Worm (Caenorhabditis elegans) whole organism, L4 larva: ENCODE results near the gene faxc-1.

ENCODE experiments used
- F26F4.8 ChIP-seq: fragments of 200-800 bp; sonication (Bioruptor generic); conservative IDR thresholded peaks from 2 replicates; pipeline ENCODE4 v1.3.6; 2022; ENCODE audit warnings: missing genetic modification characterization, missing compliant biosample characterization
- F49E8.2 ChIP-seq: sonication (generic microtip); optimal IDR thresholded peaks from 2 replicates; lab custom pipeline; 2016; ENCODE audit warnings: missing compliant biosample characterization, mild to moderate bottlenecking, missing genetic modification characterization, borderline replicate concordance
- Y105C5A.15 ChIP-seq: fragments of 200-800 bp; sonication (Bioruptor generic); IDR thresholded peaks from 2 replicates; pipeline ENCODE4 v1.3.6; 2022; ENCODE audit warnings: missing genetic modification characterization, missing compliant biosample characterization
- Y5F2A.4 ChIP-seq: fragments of 200-800 bp; sonication (Bioruptor generic); optimal IDR thresholded peaks from 2 replicates; lab custom pipeline; 2018; ENCODE audit warnings: mild to moderate bottlenecking, missing genetic modification characterization, missing compliant biosample characterization
- ZK546.5 ChIP-seq, 2 experiments: sonication (generic microtip); optimal IDR thresholded peaks; 2 replicates each; lab custom pipeline; 2017; ENCODE audit warnings: missing biosample characterization in 2 of 2, missing genetic modification characterization in 2 of 2
- aha-1 ChIP-seq: fragments of 150-350 bp; peaks from one replicate; lab custom pipeline; 2014; ENCODE audit warnings: missing biosample characterization, missing genetic modification characterization
- ama-1 ChIP-seq: fragments of 150-350 bp; optimal IDR thresholded peaks from 2 replicates; lab custom pipeline; 2014; ENCODE audit warnings: inconsistent platforms, mixed read lengths
- arid-1 ChIP-seq: fragments of 200-800 bp; sonication (Bioruptor generic); conservative IDR thresholded peaks from 2 replicates; pipeline ENCODE4 v1.3.6; 2022; ENCODE audit warnings: missing genetic modification reagents, missing genetic modification characterization, missing compliant biosample characterization
- attf-4 ChIP-seq: sonication (generic microtip); optimal IDR thresholded peaks from 3 replicates; lab custom pipeline; 2017; ENCODE audit warnings: missing biosample characterization, missing genetic modification characterization
- ceh-28 ChIP-seq: fragments of 150-350 bp; optimal IDR thresholded peaks from 2 replicates; lab custom pipeline; 2014; ENCODE audit warnings: missing biosample characterization, missing genetic modification reagents, missing genetic modification characterization
- ceh-32 ChIP-seq: sonication (generic microtip); optimal IDR thresholded peaks from 2 replicates; lab custom pipeline; 2016; ENCODE audit warnings: mild to moderate bottlenecking, missing genetic modification characterization, missing compliant biosample characterization; ENCODE audit not compliant: poor library complexity
- ceh-62 ChIP-seq: sonication (generic microtip); optimal IDR thresholded peaks from 2 replicates; lab custom pipeline; 2017; ENCODE audit warnings: missing biosample characterization, missing genetic modification characterization
- ctbp-1 ChIP-seq: fragments of 200-800 bp; sonication (Bioruptor generic); IDR thresholded peaks from 2 replicates; pipeline ENCODE4 v1.3.6; 2022; ENCODE audit warnings: missing genetic modification reagents, missing genetic modification characterization, missing compliant biosample characterization
- daf-19 ChIP-seq: fragments of 200-800 bp; sonication (Bioruptor generic); conservative IDR thresholded peaks from 2 replicates; pipeline ENCODE4 v1.3.6; 2022; ENCODE audit warnings: missing genetic modification characterization, missing compliant biosample characterization
- dmd-6 ChIP-seq: fragments of 200-800 bp; sonication (Bioruptor generic); IDR thresholded peaks from 2 replicates; pipeline ENCODE4 v1.3.6; 2022; ENCODE audit warnings: missing genetic modification reagents, missing genetic modification characterization, missing compliant biosample characterization
- duxl-1 ChIP-seq: sonication (generic microtip); optimal IDR thresholded peaks from 2 replicates; lab custom pipeline; 2016; ENCODE audit warnings: mild to moderate bottlenecking, missing genetic modification characterization, moderate library complexity, missing compliant biosample characterization; ENCODE audit not compliant: poor library complexity
- egl-43 ChIP-seq: fragments of 200-800 bp; sonication (Bioruptor generic); IDR thresholded peaks from 2 replicates; pipeline ENCODE4 v1.3.6; 2022; ENCODE audit warnings: missing genetic modification reagents, missing genetic modification characterization, missing compliant biosample characterization
- hif-1 ChIP-seq, 2 experiments: sonication (generic microtip); optimal IDR thresholded peaks; 2 replicates each; lab custom pipeline; 2016 to 2017; ENCODE audit warnings: missing compliant biosample characterization in 2 of 2, missing genetic modification characterization in 2 of 2, missing genetic modification reagents in 2 of 2, missing genotype in 2 of 2, mild to moderate bottlenecking in 1 of 2
- lim-7 ChIP-seq: fragments of 200-800 bp; sonication (Bioruptor generic); IDR thresholded peaks from 2 replicates; pipeline ENCODE4 v1.3.6; 2022; ENCODE audit warnings: missing genetic modification characterization, missing compliant biosample characterization
- lin-39 ChIP-seq: fragments of 150-350 bp; optimal IDR thresholded peaks from 2 replicates; lab custom pipeline; 2014; ENCODE audit warnings: missing biosample characterization, missing genetic modification reagents, missing genetic modification characterization
- lir-3 ChIP-seq: sonication (generic microtip); optimal IDR thresholded peaks from 2 replicates; lab custom pipeline; 2016; ENCODE audit warnings: mild to moderate bottlenecking, missing genetic modification characterization, missing compliant biosample characterization
- lsy-2 ChIP-seq, 2 experiments: fragments of 150-350 bp in 1 of 2; sonication (generic microtip) in 1 of 2; optimal IDR thresholded peaks; 2 replicates each; lab custom pipeline; 2014 to 2017; ENCODE audit warnings: missing biosample characterization in 2 of 2, missing genetic modification characterization in 2 of 2
- nhr-25 ChIP-seq: sonication (generic microtip); optimal IDR thresholded peaks from 2 replicates; lab custom pipeline; 2017; ENCODE audit warnings: missing genetic modification characterization, mild to moderate bottlenecking, missing compliant biosample characterization, antibody characterized with exemption, moderate library complexity, borderline replicate concordance; ENCODE audit not compliant: insufficient read depth
- nhr-28 ChIP-seq: fragments of 150-350 bp; optimal IDR thresholded peaks from 2 replicates; lab custom pipeline; 2014; ENCODE audit warnings: missing biosample characterization, missing genetic modification characterization
- nhr-76 ChIP-seq: fragments of 150-350 bp; optimal IDR thresholded peaks from 2 replicates; lab custom pipeline; 2014; ENCODE audit warnings: missing biosample characterization, missing genetic modification characterization
- php-3 ChIP-seq: fragments of 200-800 bp; sonication (Bioruptor generic); IDR thresholded peaks from 2 replicates; pipeline ENCODE4 v1.3.6; 2022; ENCODE audit warnings: missing genetic modification reagents, missing genetic modification characterization, missing compliant biosample characterization
- pqm-1 ChIP-seq: sonication (generic microtip); optimal IDR thresholded peaks from 2 replicates; lab custom pipeline; 2017; ENCODE audit warnings: missing biosample characterization, missing genetic modification characterization
- sdz-12 ChIP-seq: fragments of 200-800 bp; sonication (Bioruptor generic); optimal IDR thresholded peaks from 2 replicates; lab custom pipeline; 2018; ENCODE audit warnings: mild to moderate bottlenecking, missing genetic modification characterization, missing compliant biosample characterization
- set-16 ChIP-seq: fragments of 200-800 bp; sonication (Bioruptor generic); IDR thresholded peaks from 2 replicates; pipeline ENCODE4 v1.3.6; 2022; ENCODE audit warnings: missing genetic modification reagents, missing genetic modification characterization, missing compliant biosample characterization
- snpc-1.2 ChIP-seq: fragments of 200-800 bp; sonication (Bioruptor generic); IDR thresholded peaks from 2 replicates; pipeline ENCODE4 v1.3.6; 2022; ENCODE audit warnings: missing genetic modification reagents, missing genetic modification characterization, missing compliant biosample characterization
- unc-130 ChIP-seq: sonication (generic microtip); optimal IDR thresholded peaks from 2 replicates; lab custom pipeline; 2016; ENCODE audit warnings: missing genetic modification reagents, missing genetic modification characterization, missing compliant biosample characterization
- unc-62 ChIP-seq, 3 experiments: fragments of 150-350 bp in 1 of 3; sonication (generic microtip); optimal IDR thresholded peaks in 2 of 3; peaks in 1 of 3; 1 replicate in 1 of 3; 2 replicates in 2 of 3; lab custom pipeline; 2014 to 2017; ENCODE audit warnings: missing biosample characterization in 3 of 3, missing genetic modification characterization in 3 of 3, missing genetic modification reagents in 3 of 3, missing genotype in 1 of 3
- vab-7 ChIP-seq: fragments of 200-800 bp; sonication (Bioruptor generic); IDR thresholded peaks from 2 replicates; pipeline ENCODE4 v1.3.6; 2022; ENCODE audit warnings: missing genetic modification reagents, missing genetic modification characterization, missing compliant biosample characterization
- zfp-2 ChIP-seq: sonication (generic microtip); optimal IDR thresholded peaks from 2 replicates; lab custom pipeline; 2016; ENCODE audit warnings: mild to moderate bottlenecking, missing genetic modification characterization, missing compliant biosample characterization
- zfp-3 ChIP-seq: fragments of 200-800 bp; sonication (Bioruptor generic); conservative IDR thresholded peaks from 2 replicates; pipeline ENCODE4 v1.3.6; 2022; ENCODE audit warnings: missing genetic modification reagents, missing genetic modification characterization, missing compliant biosample characterization

The faxc-1 gene

ce11 chrII:12237555-12237954 lies 26.4 kb upstream of the faxc-1 start:
- TF ChIP-seq duxl-1 (no peak), lsy-2 (tag; optimal IDR thresholded peaks at IDR 0.05; lab: Kevin White, UChicago) (peak in 1 of 2 experiments; percentile 52), Y5F2A.4 (no peak), unc-62 (GFP tag; optimal IDR thresholded peaks at IDR 0.05 in 1 of 2; lab: Kevin White, UChicago) (peak in 1 of 2 experiments; percentile 85), unc-62 (tag; optimal IDR thresholded peaks at IDR 0.05; lab: Kevin White, UChicago) (no peak), F26F4.8 (no peak), aha-1 (peak; percentile 48), lir-3 (tag; lab: Kevin White, UChicago) (no peak), nhr-28 (tag; lab: Kevin White, UChicago) (peak; percentile 55)

ce11 chrII:12239449-12239848 lies 24.5 kb upstream of the faxc-1 start:
- TF ChIP-seq nhr-28 (tag; lab: Kevin White, UChicago): peak; percentile 53
- TF ChIP-seq lsy-2 (tag; optimal IDR thresholded peaks at IDR 0.05; lab: Kevin White, UChicago): peak in 1 of 2 experiments; percentile 32
- peak; percentile 18 for TF ChIP-seq nhr-25
- TF ChIP-seq snpc-1.2 (GFP tag; lab: Robert Waterston, UW): no peak
- TF ChIP-seq Y105C5A.15 (GFP tag; lab: Robert Waterston, UW): no peak

- TF ChIP-seq ceh-32 (tag; lab: Kevin White, UChicago) (no peak), pqm-1 (no peak), hif-1 (tag; optimal IDR thresholded peaks at IDR 0.05; lab: Kevin White, UChicago) (no peak), zfp-3 (GFP tag; lab: Robert Waterston, UW) (no peak), nhr-76 (tag; lab: Kevin White, UChicago) (no peak), lin-39 (tag; lab: Kevin White, UChicago) (no peak), egl-43 (GFP tag; lab: Robert Waterston, UW) (no peak), snpc-1.2 (GFP tag; lab: Robert Waterston, UW) (no peak), F49E8.2 (tag; lab: Kevin White, UChicago) (no peak), arid-1 (GFP tag; lab: Robert Waterston, UW) (no peak), dmd-6 (GFP tag; lab: Robert Waterston, UW) (no peak), ama-1 (lab: Kevin White, UChicago) (no peak), ZK546.5 (tag; optimal IDR thresholded peaks at IDR 0.05; lab: Kevin White, UChicago) (no peak), zfp-2 (tag; lab: Kevin White, UChicago) (no peak), daf-19 (no peak), attf-4 (tag; lab: Kevin White, UChicago) (no peak), lir-3 (tag; lab: Kevin White, UChicago) (no peak), php-3 (GFP tag; lab: Robert Waterston, UW) (no peak)
- TF ChIP-seq, all 104 proteins: peak for 0
Measured at ce11 chrII:12240088-12240487, 23.9 kb upstream of the faxc-1 start, which contains the start of gene txdc-12.1. Gene txdc-12.1 (plus strand): TSS chrII:12240388.

ce11 chrII:12241792-12242191 lies 22.2 kb upstream of the faxc-1 start:
- TF ChIP-seq unc-130 (GFP tag; lab: Kevin White, UChicago): no peak
- TF ChIP-seq ceh-62: no peak
- peak; percentile 88 for TF ChIP-seq ceh-28 (tag; lab: Kevin White, UChicago)

- peak; percentile 85 for TF ChIP-seq set-16 (GFP tag; lab: Robert Waterston, UW)
- TF ChIP-seq hif-1 (tag; optimal IDR thresholded peaks at IDR 0.05; lab: Kevin White, UChicago): no peak
- peak; percentile 69; the same call in 1 of the 2 replicates for TF ChIP-seq Y105C5A.15 (GFP tag; lab: Robert Waterston, UW)
- TF ChIP-seq arid-1 (GFP tag; lab: Robert Waterston, UW): 0 out of 2 replicates have a peak, but pooled peaks have one; percentile 12
- no peak for TF ChIP-seq lim-7 (GFP tag; lab: Robert Waterston, UW)
- no peak for TF ChIP-seq vab-7 (GFP tag; lab: Robert Waterston, UW)
- peak; percentile 3 for TF ChIP-seq sdz-12 (GFP tag; lab: Kevin White, UChicago)
- no peak for TF ChIP-seq ctbp-1
Measured at ce11 chrII:12242551-12242950, 21.4 kb upstream of the faxc-1 start, which contains the start of gene Y57A10A.24. Gene Y57A10A.24 (plus strand): TSS chrII:12242946.
